Fruit fly (Drosophila melanogaster) ovary, adult (tissue): Measurements from ENCODE around the gene CG6843.

Source experiments
- CG17801 ChIP-seq: fragments of 200-800 bp; optimal IDR thresholded peaks from 2 replicates; lab custom pipeline; 2019; ENCODE audit warnings: missing biosample characterization, mild to moderate bottlenecking, missing genetic modification characterization, moderate library complexity; ENCODE audit not compliant: partially characterized antibody

Gene CG6843

dm6 chr3L:18890283-18891175 lies 10.9 kb upstream of the CG6843 start, which contains the start of gene CG3961:
CG3961 (minus strand) TSS chr3L:18890483.
- TF ChIP-seq CG17801 (GFP tag; lab: Kevin White, UChicago) = peak; percentile 96

dm6 chr3L:18891986-18892385 lies 9.4 kb upstream of the CG6843 start, which contains the start of gene NijB:
NijB (plus strand) TSS chr3L:18892383.
- TF ChIP-seq CG17801 (GFP tag; lab: Kevin White, UChicago) = no peak

dm6 chr3L:18895079-18895478 lies 6.3 kb upstream of the CG6843 start:
- TF ChIP-seq CG17801 (GFP tag; lab: Kevin White, UChicago) = peak; percentile 15

dm6 chr3L:18896297-18896863 lies 5.0 kb upstream of the CG6843 start:
- no peak for TF ChIP-seq CG17801 (GFP tag; lab: Kevin White, UChicago)

- TF ChIP-seq CG17801 (GFP tag; lab: Kevin White, UChicago) = peak; percentile 3
These were observed 3.8 kb upstream of the CG6843 start for dm6 chr3L:18897459-18898085.

dm6 chr3L:18898086-18898470 lies 3.3 kb upstream of the CG6843 start, which contains the start of gene CG3902:
CG3902 (minus strand) TSS chr3L:18898293.
- peak; percentile 51 for TF ChIP-seq CG17801 (GFP tag; lab: Kevin White, UChicago)

- TF ChIP-seq CG17801 (GFP tag; lab: Kevin White, UChicago) = peak; percentile 78
These were observed 2.6 kb upstream of the CG6843 start, which contains the start of gene RpL26 for dm6 chr3L:18898770-18899278. RpL26 (plus strand) TSS chr3L:18898875.

- no peak for TF ChIP-seq CG17801 (GFP tag; lab: Kevin White, UChicago)
These were observed 3.6 kb downstream of the CG6843 start, which contains the start of the genes CSN1b and Prp6 for dm6 chr3L:18904772-18905601. CSN1b (minus strand) TSS chr3L:18904930. Prp6 (plus strand) TSS chr3L:18905372.

- no peak for TF ChIP-seq CG17801 (GFP tag; lab: Kevin White, UChicago)
These were observed 9.7 kb downstream of the CG6843 start, which contains the start of gene Ir75d for dm6 chr3L:18911082-18911481. Ir75d (minus strand) TSS chr3L:18911182.

- TF ChIP-seq CG17801 (GFP tag; lab: Kevin White, UChicago) = no peak
These were observed 12.8 kb downstream of the CG6843 start, which contains the start of gene COX6AL2 for dm6 chr3L:18914100-18914683. COX6AL2 (minus strand) TSS chr3L:18914150.

- no peak for TF ChIP-seq CG17801 (GFP tag; lab: Kevin White, UChicago)
These were observed 15.1 kb downstream of the CG6843 start for dm6 chr3L:18916466-18916865.

dm6 chr3L:18917281-18917680 lies 15.9 kb downstream of the CG6843 start, which contains the start of gene CG6839:
CG6839 (plus strand) TSS chr3L:18917581.
- no peak for TF ChIP-seq CG17801 (GFP tag; lab: Kevin White, UChicago)

dm6 chr3L:18920219-18920618 lies 18.8 kb downstream of the CG6843 start, which contains the start of gene CG18223:
CG18223 (minus strand) TSS chr3L:18920319.
- TF ChIP-seq CG17801 (GFP tag; lab: Kevin White, UChicago) = no peak
